Worm (Caenorhabditis elegans): ENCODE results near the gene mecr-1.

Gene mecr-1

ce11 chrII:13148247-13148646, 38.9 kb downstream of the mecr-1 start (continued):
- TF ChIP-seq fkh-4 (tag; optimal IDR thresholded peaks at IDR 0.05; ENCODE audit: borderline replicate concordance) (no peak), elt-2 (tag; optimal IDR thresholded peaks at IDR 0.05) (no peak), unc-98 (GFP tag; IDR thresholded peaks at IDR 0.05) (no peak), Y116A8C.19 (tag; optimal IDR thresholded peaks at IDR 0.05; ENCODE audit: borderline replicate concordance) (no peak), lin-35 (GFP tag; optimal IDR thresholded peaks at IDR 0.05) (no peak), elt-3 (tag; optimal IDR thresholded peaks at IDR 0.05) (peak in 2 of 6 experiments; percentile 7 to 88), skn-1 (tag; optimal IDR thresholded peaks at IDR 0.05) (no peak), nhr-85 (tag) (peak; percentile 62), mab-9 (GFP tag; IDR thresholded peaks at IDR 0.05) (no peak), nhr-84 (tag; optimal IDR thresholded peaks at IDR 0.05) (no peak), nhr-20 (tag; optimal IDR thresholded peaks at IDR 0.05) (peak; percentile 11)

ce11 chrII:13145204-13145603, 41.9 kb downstream of the mecr-1 start, which contains the start of gene mltn-1:
mltn-1 (minus strand) TSS chrII:13145225.
- TF ChIP-seq fos-1 (tag; optimal IDR thresholded peaks at IDR 0.05) (no peak), ces-1 (GFP tag; optimal IDR thresholded peaks at IDR 0.05) (no peak), ztf-4 (tag; optimal IDR thresholded peaks at IDR 0.05) (no peak), lin-13 (GFP tag; optimal IDR thresholded peaks at IDR 0.05) (no peak), ceh-63 (GFP tag; optimal IDR thresholded peaks at IDR 0.05) (no peak), pag-3 (tag; optimal IDR thresholded peaks at IDR 0.05; ENCODE audit: borderline replicate concordance, insufficient read depth) (no peak), lin-14 (GFP tag; optimal IDR thresholded peaks at IDR 0.05) (no peak), ama-1 (optimal IDR thresholded peaks at IDR 0.05) (no peak), isw-1 (GFP tag; IDR thresholded peaks at IDR 0.05) (no peak), mdl-1 (tag; optimal IDR thresholded peaks at IDR 0.05) (peak in 1 of 2 experiments; percentile 36), lin-35 (GFP tag; optimal IDR thresholded peaks at IDR 0.05) (no peak), zag-1 (tag; optimal IDR thresholded peaks at IDR 0.05) (no peak), elt-3 (tag; optimal IDR thresholded peaks at IDR 0.05) (peak in 1 of 6 experiments; percentile 82), alr-1 (tag; optimal IDR thresholded peaks at IDR 0.05; ENCODE audit: borderline replicate concordance) (no peak), vab-15 (tag; optimal IDR thresholded peaks at IDR 0.05) (no peak), zip-4 (GFP tag; optimal IDR thresholded peaks at IDR 0.05) (no peak), nhr-19 (GFP tag; conservative IDR thresholded peaks at IDR 0.05) (no peak), efl-1 (optimal IDR thresholded peaks at IDR 0.05) (no peak), efl-1 (GFP tag; optimal IDR thresholded peaks at IDR 0.05 in 1 of 2) (peak in 1 of 2 experiments; percentile 77), nhr-76 (tag; optimal IDR thresholded peaks at IDR 0.05) (no peak), ceh-8 (GFP tag; optimal IDR thresholded peaks at IDR 0.05) (no peak), blmp-1 (tag; optimal IDR thresholded peaks at IDR 0.05) (peak; percentile 77), ceh-90 (tag; optimal IDR thresholded peaks at IDR 0.05) (no peak), nhr-71 (tag; optimal IDR thresholded peaks at IDR 0.05) (no peak), unc-98 (GFP tag; IDR thresholded peaks at IDR 0.05) (no peak), aha-1 (tag; optimal IDR thresholded peaks at IDR 0.05) (no peak), unc-86 (tag; optimal IDR thresholded peaks at IDR 0.05) (no peak), sup-37 (GFP tag; optimal IDR thresholded peaks at IDR 0.05) (no peak), C04F5.9 (tag; optimal IDR thresholded peaks at IDR 0.05) (no peak), unc-130 (tag; optimal IDR thresholded peaks at IDR 0.05) (peak; percentile 22), pqm-1 (tag; optimal IDR thresholded peaks at IDR 0.05) (no peak), tlp-1 (tag; optimal IDR thresholded peaks at IDR 0.05) (no peak)

- TF ChIP-seq nhr-85 (tag) (peak; percentile 13), hlh-17 (GFP tag; optimal IDR thresholded peaks at IDR 0.05; ENCODE audit: borderline replicate concordance) (no peak)
Observed at ce11 chrII:13142372-13142771, 44.7 kb downstream of the mecr-1 start.
